Worm (Caenorhabditis elegans): ENCODE results near the gene srx-131.

DNA sequence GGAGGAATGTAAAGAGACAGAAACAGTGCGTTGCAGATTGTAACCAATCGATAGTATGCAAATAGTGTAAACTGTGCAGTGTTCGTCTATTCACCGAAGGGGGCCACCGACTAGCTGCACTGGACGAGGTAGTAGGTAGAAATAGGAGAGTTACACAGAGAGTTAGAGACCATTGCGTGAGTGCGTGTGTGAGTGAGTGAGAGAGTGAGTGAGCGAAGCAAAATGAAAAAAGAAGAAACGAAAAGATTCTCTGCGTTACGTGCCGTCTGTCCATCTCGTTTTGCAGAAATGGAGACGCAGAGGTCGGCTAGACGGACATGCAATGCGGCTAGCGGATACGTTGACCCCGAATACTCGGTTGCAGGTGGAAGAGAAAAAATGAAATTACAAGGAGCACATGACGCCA is 36.8 kb upstream of the srx-131 start:
- TF ChIP-seq alr-1 (tag; optimal IDR thresholded peaks at IDR 0.05) (no peak), R02D3.7 (tag; optimal IDR thresholded peaks at IDR 0.05) (no peak), unc-62 (GFP tag; optimal IDR thresholded peaks at IDR 0.05) (no peak)
